Worm (Caenorhabditis elegans) whole organism, L1 larva: Measurements from ENCODE around the gene imph-1.

Source experiments
- C04F5.9 ChIP-seq: sonication (generic microtip); optimal IDR thresholded peaks from 2 replicates; lab custom pipeline; 2016; ENCODE audit warnings: missing genetic modification characterization, missing compliant biosample characterization
- C16A3.4 ChIP-seq: fragments of 150-350 bp; optimal IDR thresholded peaks from 2 replicates; lab custom pipeline; 2014; ENCODE audit warnings: missing biosample characterization, missing genetic modification characterization
- F16B12.6 ChIP-seq: fragments of 150-350 bp; optimal IDR thresholded peaks from 2 replicates; lab custom pipeline; 2014; ENCODE audit warnings: missing biosample characterization, missing genetic modification characterization
- alr-1 ChIP-seq: fragments of 200-800 bp; sonication (Bioruptor generic); optimal IDR thresholded peaks from 2 replicates; lab custom pipeline; 2018; ENCODE audit warnings: borderline replicate concordance, mild to moderate bottlenecking, missing genetic modification characterization, missing compliant biosample characterization
- aly-2 ChIP-seq: fragments of 150-350 bp; optimal IDR thresholded peaks from 2 replicates; lab custom pipeline; 2014; ENCODE audit warnings: missing biosample characterization, missing genetic modification characterization
- ama-1 ChIP-seq: fragments of 150-350 bp; optimal IDR thresholded peaks from 2 replicates; lab custom pipeline; 2014
- blmp-1 ChIP-seq: fragments of 150-350 bp; optimal IDR thresholded peaks from 2 replicates; lab custom pipeline; 2014; ENCODE audit warnings: missing biosample characterization, missing genetic modification characterization
- ceh-8 ChIP-seq: fragments of 200-800 bp; sonication (Bioruptor generic); optimal IDR thresholded peaks from 2 replicates; lab custom pipeline; 2018; ENCODE audit warnings: mild to moderate bottlenecking, missing genetic modification characterization, moderate library complexity, missing compliant biosample characterization
- ceh-82 ChIP-seq, 3 experiments: fragments of 150-350 bp in 1 of 3; sonication (generic microtip) in 2 of 3; optimal IDR thresholded peaks; 2 replicates each; lab custom pipeline; 2014 to 2017; ENCODE audit warnings: missing biosample characterization in 3 of 3, missing genetic modification characterization in 3 of 3
- ceh-88 ChIP-seq: fragments of 200-800 bp; sonication (Bioruptor generic); IDR thresholded peaks from 2 replicates; pipeline ENCODE4 v1.3.6; 2022; ENCODE audit warnings: missing genetic modification characterization, missing compliant biosample characterization
- ceh-90 ChIP-seq: sonication (generic microtip); optimal IDR thresholded peaks from 2 replicates; lab custom pipeline; 2016; ENCODE audit warnings: missing genetic modification characterization, missing compliant biosample characterization
- dpl-1 ChIP-seq, 3 experiments: fragments of 150-350 bp in 2 of 3; sonication (generic microtip) in 1 of 3; optimal IDR thresholded peaks; 2 replicates each; lab custom pipeline; 2014 to 2017; ENCODE audit warnings: missing biosample characterization in 3 of 3, missing genetic modification characterization in 3 of 3, missing genetic modification reagents in 3 of 3
- efl-1 ChIP-seq, 4 experiments: fragments of 150-350 bp; optimal IDR thresholded peaks in 3 of 4; peaks in 1 of 4; 1 replicate in 1 of 4; 2 replicates in 3 of 4; lab custom pipeline; 2014; ENCODE audit warnings: missing biosample characterization in 2 of 4, missing genetic modification characterization in 2 of 4, missing genetic modification reagents in 2 of 4
- egl-13 ChIP-seq: sonication (generic microtip); optimal IDR thresholded peaks from 2 replicates; lab custom pipeline; 2016; ENCODE audit warnings: missing genotype, missing genetic modification reagents, missing genetic modification characterization, missing compliant biosample characterization
- egl-27 ChIP-seq, 2 experiments: fragments of 150-350 bp in 1 of 2; sonication (generic microtip); optimal IDR thresholded peaks; 3 replicates each; lab custom pipeline; 2017 to 2018; ENCODE audit warnings: missing biosample characterization in 2 of 2, missing genetic modification characterization in 2 of 2, missing genetic modification reagents in 2 of 2
- elt-2 ChIP-seq: sonication (generic microtip); optimal IDR thresholded peaks from 2 replicates; lab custom pipeline; 2016; ENCODE audit warnings: missing genetic modification characterization, mild to moderate bottlenecking, inconsistent platforms, missing compliant biosample characterization, missing genetic modification reagents
- ets-5 ChIP-seq: fragments of 200-800 bp; sonication (Bioruptor generic); IDR thresholded peaks from 2 replicates; pipeline ENCODE4 v1.3.6; 2022; ENCODE audit warnings: missing genetic modification characterization, missing compliant biosample characterization
- fkh-10 ChIP-seq: sonication (generic microtip); optimal IDR thresholded peaks from 2 replicates; lab custom pipeline; 2017; ENCODE audit warnings: missing biosample characterization, missing genetic modification reagents, missing genetic modification characterization
- grh-1 ChIP-seq: fragments of 200-800 bp; sonication (Bioruptor generic); IDR thresholded peaks from 2 replicates; pipeline ENCODE4 v1.3.6; 2022; ENCODE audit warnings: missing genetic modification reagents, missing genetic modification characterization, missing compliant biosample characterization
- hlh-17 ChIP-seq: fragments of 200-800 bp; sonication (Bioruptor generic); optimal IDR thresholded peaks from 2 replicates; lab custom pipeline; 2018; ENCODE audit warnings: missing genetic modification characterization, mild to moderate bottlenecking, missing compliant biosample characterization, moderate library complexity, borderline replicate concordance
- hpl-2 ChIP-seq: fragments of 150-350 bp; optimal IDR thresholded peaks from 2 replicates; lab custom pipeline; 2014; ENCODE audit warnings: missing biosample characterization, missing genetic modification reagents, missing genetic modification characterization
- irx-1 ChIP-seq: sonication (generic microtip); optimal IDR thresholded peaks from 2 replicates; lab custom pipeline; 2016; ENCODE audit warnings: missing genetic modification characterization, missing compliant biosample characterization
- jun-1 ChIP-seq: fragments of 150-350 bp; optimal IDR thresholded peaks from 2 replicates; lab custom pipeline; 2014; ENCODE audit warnings: missing biosample characterization, missing genetic modification reagents, missing genetic modification characterization
- lin-13 ChIP-seq: fragments of 150-350 bp; optimal IDR thresholded peaks from 2 replicates; lab custom pipeline; 2014; ENCODE audit warnings: missing biosample characterization, missing genetic modification reagents, missing genetic modification characterization
- lin-14 ChIP-seq: fragments of 200-800 bp; sonication (Bioruptor generic); optimal IDR thresholded peaks from 2 replicates; lab custom pipeline; 2018; ENCODE audit warnings: mild to moderate bottlenecking, missing genetic modification characterization, moderate library complexity, missing compliant biosample characterization
- lin-39 ChIP-seq: fragments of 150-350 bp; optimal IDR thresholded peaks from 2 replicates; lab custom pipeline; 2014; ENCODE audit warnings: missing biosample characterization, missing genetic modification reagents, missing genetic modification characterization
- mef-2 ChIP-seq: fragments of 150-350 bp; optimal IDR thresholded peaks from 2 replicates; lab custom pipeline; 2014; ENCODE audit warnings: missing biosample characterization, missing genetic modification characterization
- mep-1 ChIP-seq: fragments of 150-350 bp; optimal IDR thresholded peaks from 2 replicates; lab custom pipeline; 2014; ENCODE audit warnings: missing biosample characterization, missing genetic modification characterization
- nhr-11 ChIP-seq: fragments of 150-350 bp; optimal IDR thresholded peaks from 2 replicates; lab custom pipeline; 2014; ENCODE audit warnings: missing biosample characterization, missing genetic modification characterization
- nhr-12 ChIP-seq: sonication (generic microtip); optimal IDR thresholded peaks from 2 replicates; lab custom pipeline; 2017; ENCODE audit warnings: missing biosample characterization, missing genetic modification characterization
- nhr-28 ChIP-seq: fragments of 150-350 bp; optimal IDR thresholded peaks from 2 replicates; lab custom pipeline; 2014; ENCODE audit warnings: missing biosample characterization, missing genetic modification characterization
- nhr-47 ChIP-seq: sonication (generic microtip); optimal IDR thresholded peaks from 2 replicates; lab custom pipeline; 2016; ENCODE audit warnings: mild to moderate bottlenecking, missing genetic modification characterization, moderate library complexity, missing compliant biosample characterization
- nhr-71 ChIP-seq: sonication (generic microtip); optimal IDR thresholded peaks from 2 replicates; lab custom pipeline; 2016; ENCODE audit warnings: mild to moderate bottlenecking, missing genetic modification characterization, moderate library complexity, missing compliant biosample characterization
- nhr-76 ChIP-seq: sonication (generic microtip); optimal IDR thresholded peaks from 2 replicates; lab custom pipeline; 2017; ENCODE audit warnings: missing biosample characterization, missing genetic modification characterization
- nhr-77 ChIP-seq: fragments of 150-350 bp; optimal IDR thresholded peaks from 2 replicates; lab custom pipeline; 2014; ENCODE audit warnings: missing biosample characterization, missing genetic modification characterization
- pqm-1 ChIP-seq: sonication (generic microtip); optimal IDR thresholded peaks from 3 replicates; lab custom pipeline; 2017; ENCODE audit warnings: missing biosample characterization, missing genetic modification characterization
- skn-1 ChIP-seq: fragments of 150-350 bp; optimal IDR thresholded peaks from 2 replicates; lab custom pipeline; 2014; ENCODE audit warnings: missing biosample characterization, missing genetic modification characterization
- snpc-4 ChIP-seq: fragments of 150-350 bp; optimal IDR thresholded peaks from 2 replicates; lab custom pipeline; 2014; ENCODE audit warnings: missing biosample characterization, missing genetic modification characterization
- snu-23 ChIP-seq: sonication (generic microtip); optimal IDR thresholded peaks from 2 replicates; lab custom pipeline; 2016; ENCODE audit warnings: missing genetic modification characterization, missing compliant biosample characterization
- sptf-1 ChIP-seq: fragments of 150-350 bp; optimal IDR thresholded peaks from 2 replicates; lab custom pipeline; 2014; ENCODE audit warnings: missing biosample characterization, missing genetic modification characterization
- sup-37 ChIP-seq: fragments of 200-800 bp; sonication (Bioruptor generic); optimal IDR thresholded peaks from 2 replicates; lab custom pipeline; 2018; ENCODE audit warnings: mild to moderate bottlenecking, missing genetic modification characterization, missing compliant biosample characterization
- swsn-7 ChIP-seq: sonication (generic microtip); optimal IDR thresholded peaks from 2 replicates; lab custom pipeline; 2016; ENCODE audit warnings: missing genetic modification characterization, missing compliant biosample characterization
- tbx-2 ChIP-seq: sonication (generic microtip); optimal IDR thresholded peaks from 2 replicates; lab custom pipeline; 2016; ENCODE audit warnings: missing genetic modification characterization, missing compliant biosample characterization
- tlp-1 ChIP-seq: fragments of 150-350 bp; optimal IDR thresholded peaks from 2 replicates; lab custom pipeline; 2014; ENCODE audit warnings: missing biosample characterization, missing genetic modification characterization
- unc-30 ChIP-seq: sonication (generic microtip); optimal IDR thresholded peaks from 2 replicates; lab custom pipeline; 2017; ENCODE audit warnings: missing biosample characterization, missing genetic modification characterization
- unc-86 ChIP-seq: sonication (generic microtip); optimal IDR thresholded peaks from 2 replicates; lab custom pipeline; 2016; ENCODE audit warnings: missing genetic modification characterization, missing compliant biosample characterization
- zip-4 ChIP-seq: fragments of 200-800 bp; sonication (Bioruptor generic); optimal IDR thresholded peaks from 2 replicates; lab custom pipeline; 2018; ENCODE audit warnings: mild to moderate bottlenecking, missing genetic modification characterization, moderate library complexity, missing compliant biosample characterization
- ztf-11 ChIP-seq, 2 experiments: sonication (generic microtip); optimal IDR thresholded peaks; 2 replicates each; lab custom pipeline; 2016 to 2017; ENCODE audit warnings: missing genetic modification characterization in 2 of 2, missing biosample characterization in 1 of 2, missing compliant biosample characterization in 1 of 2

Gene imph-1

DNA sequence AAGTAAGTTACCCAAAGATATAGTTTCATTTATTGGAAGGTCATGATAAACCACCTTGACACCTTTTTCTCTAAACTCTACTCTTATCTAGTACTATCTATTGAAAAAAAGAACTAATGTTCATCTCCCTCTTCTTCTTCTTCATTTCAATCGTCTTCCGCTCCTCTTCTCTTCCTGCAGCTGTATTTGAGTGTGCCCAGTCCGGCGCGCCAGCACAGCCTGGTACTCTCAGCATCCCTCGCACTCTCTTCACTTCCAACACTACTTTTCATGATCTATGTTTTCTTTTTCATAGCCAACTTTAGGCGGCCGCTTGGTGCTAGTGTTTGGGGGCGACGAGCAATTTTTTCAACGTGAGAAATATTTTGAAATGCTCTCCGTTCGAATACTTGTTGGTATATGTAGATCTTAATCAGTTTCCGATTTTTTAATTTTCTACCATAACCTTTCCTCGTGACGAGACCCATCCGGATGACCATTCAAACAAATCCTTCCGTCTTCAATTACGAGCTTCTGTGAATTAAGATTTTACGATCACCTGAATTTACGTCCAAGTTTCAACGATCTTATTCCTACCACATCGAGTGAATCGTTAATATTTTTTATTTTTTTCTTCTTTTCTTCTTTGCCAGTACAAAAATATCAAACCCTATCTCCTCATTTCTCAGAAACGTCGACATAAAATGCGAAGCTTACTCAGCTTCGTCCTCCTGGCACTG lies 8.8 kb downstream of the imph-1 start, which contains the start of gene pan-1 (continued):
- TF ChIP-seq nhr-71 (tag; lab: Kevin White, UChicago) (peak; percentile 39), alr-1 (tag; lab: Kevin White, UChicago) (no peak), unc-30 (tag; lab: Kevin White, UChicago) (no peak), ceh-90 (tag; lab: Kevin White, UChicago) (no peak), mep-1 (tag; lab: Kevin White, UChicago) (peak; percentile 27), aly-2 (tag; lab: Kevin White, UChicago) (no peak), ceh-82 (tag; optimal IDR thresholded peaks at IDR 0.05; lab: Kevin White, UChicago) (peak in 1 of 3 experiments; percentile 0), nhr-12 (tag; lab: Kevin White, UChicago) (no peak), egl-13 (tag; lab: Kevin White, UChicago) (no peak), ets-5 (GFP tag; lab: Robert Waterston, UW) (no peak), nhr-77 (no peak), zip-4 (GFP tag; lab: Kevin White, UChicago) (no peak), C04F5.9 (no peak)

DNA sequence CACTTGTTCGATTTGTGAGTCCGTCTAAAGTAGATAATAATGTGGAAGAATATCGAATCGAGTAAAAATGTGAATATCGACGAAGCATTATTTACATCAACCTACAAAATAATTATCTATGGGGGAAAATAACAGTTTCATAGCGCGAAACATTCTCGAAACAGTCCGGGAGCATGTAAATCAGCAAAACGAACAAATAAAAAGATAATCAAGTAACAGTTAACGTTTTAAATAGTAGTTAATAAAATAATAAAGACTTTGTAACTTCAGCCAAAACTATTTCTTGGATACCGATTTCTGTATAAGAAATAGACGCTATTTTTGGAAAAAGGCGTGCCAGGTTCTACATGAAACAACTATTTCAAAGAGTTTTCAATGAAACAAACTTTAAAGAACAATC lies 14.6 kb downstream of the imph-1 start, which contains the start of gene mlcd-1:
Gene mlcd-1 (minus strand): TSS at position 101 of the 400 bp plus-strand sequence.
- TF ChIP-seq dpl-1 (GFP tag; optimal IDR thresholded peaks at IDR 0.05; lab: Kevin White, UChicago) (no peak), fkh-10 (GFP tag; lab: Kevin White, UChicago) (no peak), pqm-1 (no peak), skn-1 (no peak), nhr-71 (tag; lab: Kevin White, UChicago) (no peak), egl-13 (tag; lab: Kevin White, UChicago) (no peak), ets-5 (GFP tag; lab: Robert Waterston, UW) (no peak), sup-37 (no peak), hlh-17 (no peak)

DNA sequence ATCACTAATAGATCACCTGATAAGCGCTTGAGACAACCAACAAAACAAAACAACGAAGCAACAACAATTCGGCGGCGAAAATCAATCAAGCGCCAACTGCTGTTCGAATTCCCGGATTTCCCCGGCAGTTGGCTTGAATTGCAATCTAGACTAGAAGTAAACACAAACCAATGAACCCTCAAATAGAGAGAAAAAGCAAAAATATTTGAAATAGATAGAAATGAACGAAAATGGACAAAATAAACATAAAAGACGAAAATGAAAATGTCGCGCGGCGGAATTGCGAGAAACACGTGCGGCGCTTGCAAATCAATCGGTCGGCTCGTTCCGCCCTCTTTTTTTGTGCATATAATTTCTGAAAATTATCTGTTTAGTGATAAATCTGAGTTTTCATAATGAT lies 15.0 kb downstream of the imph-1 start, which contains the start of gene idhg-1:
Gene idhg-1 (plus strand): TSS at position 343 of the 400 bp plus-strand sequence.
- TF ChIP-seq C16A3.4 (tag; lab: Kevin White, UChicago) = peak; percentile 64
- TF ChIP-seq snpc-4 (tag; lab: Kevin White, UChicago) = peak; percentile 58
- peak; percentile 85 for TF ChIP-seq snu-23 (GFP tag; lab: Kevin White, UChicago)
- TF ChIP-seq swsn-7 (tag; lab: Kevin White, UChicago) = peak; percentile 84
- TF ChIP-seq egl-13 (tag; lab: Kevin White, UChicago) = peak; percentile 40
- TF ChIP-seq efl-1 (optimal IDR thresholded peaks at IDR 0.05; lab: Kevin White, UChicago) = peak; percentile 48 to 65
- TF ChIP-seq efl-1 (GFP tag; optimal IDR thresholded peaks at IDR 0.05 in 1 of 2; lab: Kevin White, UChicago) = peak; percentile 38 to 96
- peak; percentile 37 for TF ChIP-seq nhr-11 (tag; lab: Kevin White, UChicago)
- TF ChIP-seq hpl-2 (GFP tag; lab: Kevin White, UChicago) = no peak
- peak; percentile 49 for TF ChIP-seq skn-1
- TF ChIP-seq ceh-8 = no peak
- no peak for TF ChIP-seq egl-27 (tag; optimal IDR thresholded peaks at IDR 0.05; lab: Kevin White, UChicago)
- TF ChIP-seq jun-1 = no peak
- TF ChIP-seq mef-2 (tag; lab: Kevin White, UChicago) = no peak
- no peak for TF ChIP-seq sptf-1 (tag; lab: Kevin White, UChicago)
- no peak for TF ChIP-seq nhr-76 (tag; lab: Kevin White, UChicago)
- peak; percentile 47 to 61 (median 58) for TF ChIP-seq dpl-1 (GFP tag; optimal IDR thresholded peaks at IDR 0.05; lab: Kevin White, UChicago)
- peak; percentile 64 for TF ChIP-seq unc-86 (tag; lab: Kevin White, UChicago)
- TF ChIP-seq elt-2 (tag; lab: Kevin White, UChicago) = peak; percentile 67
- peak; percentile 29 for TF ChIP-seq F16B12.6 (tag; lab: Kevin White, UChicago)
- no peak for TF ChIP-seq ama-1 (lab: Kevin White, UChicago)
- no peak for TF ChIP-seq tlp-1 (tag; lab: Kevin White, UChicago)
- peak; percentile 26; the same call in 1 of the 2 replicates for TF ChIP-seq ceh-88
- peak; percentile 34 for TF ChIP-seq irx-1 (tag; lab: Kevin White, UChicago)
- no peak for TF ChIP-seq nhr-28 (tag; lab: Kevin White, UChicago)
- peak in 1 of 2 experiments; percentile 55 for TF ChIP-seq ztf-11 (tag; optimal IDR thresholded peaks at IDR 0.05; lab: Kevin White, UChicago)
- peak; percentile 41 for TF ChIP-seq lin-13 (GFP tag; lab: Kevin White, UChicago)
- no peak for TF ChIP-seq unc-30 (tag; lab: Kevin White, UChicago)
- peak; percentile 33 for TF ChIP-seq blmp-1 (tag; lab: Kevin White, UChicago)
- peak; percentile 71 for TF ChIP-seq lin-14 (GFP tag; lab: Kevin White, UChicago)
- peak; percentile 76 for TF ChIP-seq nhr-47 (tag; lab: Kevin White, UChicago)
- TF ChIP-seq nhr-77 = peak; percentile 9
- peak; percentile 35 for TF ChIP-seq lin-39 (tag; lab: Kevin White, UChicago)
- no peak for TF ChIP-seq grh-1 (GFP tag; lab: Robert Waterston, UW)
- TF ChIP-seq tbx-2 (tag; lab: Kevin White, UChicago) = peak; percentile 52
